Fruit fly (Drosophila melanogaster): ENCODE measurements around the gene Blos2.

DNA sequence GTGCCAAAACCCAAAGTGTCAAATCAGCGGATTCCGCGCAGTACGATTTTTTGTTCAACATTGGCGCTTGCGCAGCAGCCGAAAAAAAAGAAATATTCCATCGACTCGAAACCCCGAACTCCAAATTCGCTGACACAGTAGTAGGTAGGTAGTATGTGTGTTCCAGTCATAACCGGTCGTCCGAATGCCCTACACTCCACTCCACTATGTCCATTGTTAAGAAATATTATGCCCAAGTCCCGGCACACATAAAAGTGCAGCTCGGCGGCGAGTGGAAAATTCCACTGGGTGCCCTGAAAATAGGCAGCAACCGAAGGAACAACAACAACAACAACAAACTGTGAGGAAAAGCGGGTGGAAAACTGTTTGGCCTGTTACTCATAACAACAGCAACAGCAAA, 16.4 kb upstream of the Blos2 start:
- TF ChIP-seq EcR (GFP tag; optimal IDR thresholded peaks at IDR 0.05) = no peak
- no peak for TF ChIP-seq fd96Ca (GFP tag; IDR thresholded peaks at IDR 0.05)

All from whole organism, pupa.